Worm (Caenorhabditis elegans) whole organism, L2 larva: ENCODE measurements around the gene ZK813.4.
A peak's percentile ranks its signal among the peaks of the same experiment; 100 is the strongest.

Experiments used
- C34F6.9 ChIP-seq: fragments of 150-350 bp; optimal IDR thresholded peaks from 2 replicates; lab custom pipeline; 2014; ENCODE audit warnings: missing biosample characterization, missing genetic modification characterization
- F13H6.1 ChIP-seq: sonication (generic microtip); optimal IDR thresholded peaks from 2 replicates; lab custom pipeline; 2016; ENCODE audit warnings: missing genetic modification characterization, missing compliant biosample characterization
- R02D3.7 ChIP-seq: fragments of 150-350 bp; optimal IDR thresholded peaks from 2 replicates; lab custom pipeline; 2014; ENCODE audit warnings: missing biosample characterization, missing genetic modification characterization
- Y55F3AM.14 ChIP-seq: fragments of 200-800 bp; sonication (Bioruptor generic); optimal IDR thresholded peaks from 2 replicates; lab custom pipeline; 2018; ENCODE audit warnings: mild to moderate bottlenecking, missing genetic modification characterization, missing compliant biosample characterization
- ZK546.5 ChIP-seq: sonication (generic microtip); optimal IDR thresholded peaks from 2 replicates; lab custom pipeline; 2017; ENCODE audit warnings: missing biosample characterization, missing genetic modification characterization
- alr-1 ChIP-seq: fragments of 150-350 bp; optimal IDR thresholded peaks from 2 replicates; lab custom pipeline; 2014; ENCODE audit warnings: missing biosample characterization, missing genetic modification characterization
- aly-2 ChIP-seq: fragments of 150-350 bp; optimal IDR thresholded peaks from 2 replicates; lab custom pipeline; 2014; ENCODE audit warnings: missing biosample characterization, missing genetic modification characterization
- ama-1 ChIP-seq: fragments of 150-350 bp; optimal IDR thresholded peaks from 2 replicates; lab custom pipeline; 2018; ENCODE audit warnings: inconsistent platforms
- blmp-1 ChIP-seq: sonication (generic microtip); optimal IDR thresholded peaks from 2 replicates; lab custom pipeline; 2017; ENCODE audit warnings: missing genetic modification characterization, mild to moderate bottlenecking, missing compliant biosample characterization, antibody characterized with exemption, moderate library complexity; ENCODE audit not compliant: insufficient read depth
- ceh-16 ChIP-seq: fragments of 150-350 bp; optimal IDR thresholded peaks from 2 replicates; lab custom pipeline; 2014; ENCODE audit warnings: missing biosample characterization, missing genetic modification characterization
- ceh-82 ChIP-seq: fragments of 150-350 bp; optimal IDR thresholded peaks from 2 replicates; lab custom pipeline; 2014; ENCODE audit warnings: missing biosample characterization, missing genetic modification characterization
- crh-2 ChIP-seq: sonication (generic microtip); optimal IDR thresholded peaks from 2 replicates; lab custom pipeline; 2017; ENCODE audit warnings: missing biosample characterization, missing genetic modification characterization
- dmd-4 ChIP-seq: sonication (generic microtip); optimal IDR thresholded peaks from 2 replicates; lab custom pipeline; 2017; ENCODE audit warnings: missing biosample characterization, missing genetic modification characterization
- elt-1 ChIP-seq: fragments of 150-350 bp; optimal IDR thresholded peaks from 2 replicates; lab custom pipeline; 2014; ENCODE audit warnings: missing biosample characterization, missing genetic modification characterization
- fos-1 ChIP-seq: fragments of 150-350 bp; optimal IDR thresholded peaks from 2 replicates; lab custom pipeline; 2014; ENCODE audit warnings: missing biosample characterization, missing genetic modification characterization
- gmeb-1 ChIP-seq: fragments of 150-350 bp; optimal IDR thresholded peaks from 2 replicates; lab custom pipeline; 2014; ENCODE audit warnings: missing biosample characterization, missing genetic modification characterization
- lin-11 ChIP-seq: fragments of 150-350 bp; sonication (generic microtip); optimal IDR thresholded peaks from 2 replicates; lab custom pipeline; 2014; ENCODE audit warnings: missing biosample characterization, missing genetic modification characterization, inconsistent platforms, mixed read lengths
- lin-13 ChIP-seq: fragments of 150-350 bp; optimal IDR thresholded peaks from 2 replicates; lab custom pipeline; 2014; ENCODE audit warnings: missing biosample characterization, missing genetic modification reagents, missing genetic modification characterization
- lin-39 ChIP-seq: fragments of 150-350 bp; optimal IDR thresholded peaks from 2 replicates; lab custom pipeline; 2014; ENCODE audit warnings: missing biosample characterization, missing genetic modification reagents, missing genetic modification characterization
- lsy-2 ChIP-seq, 2 experiments: fragments of 150-350 bp in 1 of 2; sonication (generic microtip) in 1 of 2; optimal IDR thresholded peaks; 2 replicates each; lab custom pipeline; 2014 to 2017; ENCODE audit warnings: missing biosample characterization in 2 of 2, missing genetic modification characterization in 2 of 2
- mbf-1 ChIP-seq: sonication (generic microtip); optimal IDR thresholded peaks from 2 replicates; lab custom pipeline; 2017; ENCODE audit warnings: missing biosample characterization, missing genetic modification characterization
- mdl-1 ChIP-seq, 2 experiments: fragments of 150-350 bp in 1 of 2; sonication (generic microtip) in 1 of 2; optimal IDR thresholded peaks; 2 replicates each; lab custom pipeline; 2017; ENCODE audit warnings: missing biosample characterization in 2 of 2, missing genetic modification characterization in 2 of 2
- nhr-10 ChIP-seq: sonication (generic microtip); optimal IDR thresholded peaks from 2 replicates; lab custom pipeline; 2017; ENCODE audit warnings: missing biosample characterization, missing genetic modification characterization
- nhr-11 ChIP-seq: fragments of 150-350 bp; optimal IDR thresholded peaks from 2 replicates; lab custom pipeline; 2014; ENCODE audit warnings: missing biosample characterization, missing genetic modification characterization
- nhr-12 ChIP-seq: fragments of 150-350 bp; optimal IDR thresholded peaks from 2 replicates; lab custom pipeline; 2014; ENCODE audit warnings: missing biosample characterization, missing genetic modification characterization
- nhr-129 ChIP-seq: fragments of 150-350 bp; optimal IDR thresholded peaks from 2 replicates; lab custom pipeline; 2014; ENCODE audit warnings: missing biosample characterization, missing genetic modification characterization
- nhr-21 ChIP-seq: fragments of 150-350 bp; optimal IDR thresholded peaks from 2 replicates; lab custom pipeline; 2014; ENCODE audit warnings: missing biosample characterization, missing genetic modification characterization
- nhr-23 ChIP-seq: fragments of 150-350 bp; optimal IDR thresholded peaks from 2 replicates; lab custom pipeline; 2014; ENCODE audit warnings: missing biosample characterization, missing genetic modification reagents, missing genetic modification characterization
- nhr-237 ChIP-seq: fragments of 150-350 bp; optimal IDR thresholded peaks from 2 replicates; lab custom pipeline; 2014; ENCODE audit warnings: missing biosample characterization, missing genetic modification characterization
- nhr-25 ChIP-seq: fragments of 150-350 bp; sonication (generic microtip); optimal IDR thresholded peaks from 3 replicates; lab custom pipeline; 2014; ENCODE audit warnings: missing biosample characterization, missing genetic modification characterization
- nhr-6 ChIP-seq: fragments of 150-350 bp; optimal IDR thresholded peaks from 2 replicates; lab custom pipeline; 2014; ENCODE audit warnings: missing biosample characterization, missing genetic modification characterization
- nhr-77 ChIP-seq: fragments of 150-350 bp; optimal IDR thresholded peaks from 2 replicates; lab custom pipeline; 2014; ENCODE audit warnings: missing biosample characterization, missing genetic modification characterization
- peb-1 ChIP-seq: fragments of 150-350 bp; optimal IDR thresholded peaks from 2 replicates; lab custom pipeline; 2014; ENCODE audit warnings: missing biosample characterization, missing genetic modification characterization
- sem-4 ChIP-seq: fragments of 150-350 bp; optimal IDR thresholded peaks from 2 replicates; lab custom pipeline; 2014; ENCODE audit warnings: missing biosample characterization, missing genetic modification reagents, missing genetic modification characterization
- skn-1 ChIP-seq: sonication (generic microtip); optimal IDR thresholded peaks from 2 replicates; lab custom pipeline; 2017; ENCODE audit warnings: missing biosample characterization, missing genetic modification characterization
- sma-3 ChIP-seq: sonication (generic microtip); optimal IDR thresholded peaks from 2 replicates; lab custom pipeline; 2016; ENCODE audit warnings: missing genetic modification reagents, missing genetic modification characterization, missing compliant biosample characterization
- sma-9 ChIP-seq, 2 experiments: fragments of 150-350 bp in 1 of 2; sonication (generic microtip) in 1 of 2; optimal IDR thresholded peaks; 2 replicates each; lab custom pipeline; 2014 to 2016; ENCODE audit warnings: missing genetic modification characterization in 2 of 2, mild to moderate bottlenecking in 1 of 2, missing biosample characterization in 1 of 2, missing compliant biosample characterization in 1 of 2, missing genetic modification reagents in 1 of 2, moderate library complexity in 1 of 2
- snpc-4 ChIP-seq: fragments of 150-350 bp; optimal IDR thresholded peaks from 2 replicates; lab custom pipeline; 2014; ENCODE audit warnings: missing biosample characterization, missing genetic modification characterization
- unc-39 ChIP-seq: fragments of 150-350 bp; optimal IDR thresholded peaks from 2 replicates; lab custom pipeline; 2014; ENCODE audit warnings: missing biosample characterization, missing genetic modification characterization
- unc-55 ChIP-seq: fragments of 150-350 bp; sonication (generic microtip); optimal IDR thresholded peaks from 3 replicates; lab custom pipeline; 2014; ENCODE audit warnings: missing biosample characterization, missing genetic modification reagents, missing genetic modification characterization
- unc-62 ChIP-seq: fragments of 150-350 bp; optimal IDR thresholded peaks from 2 replicates; lab custom pipeline; 2014; ENCODE audit warnings: missing biosample characterization, missing genetic modification reagents, missing genetic modification characterization
- zag-1 ChIP-seq: fragments of 150-350 bp; optimal IDR thresholded peaks from 2 replicates; lab custom pipeline; 2014; ENCODE audit warnings: missing biosample characterization, missing genetic modification characterization
- ztf-1 ChIP-seq: fragments of 200-800 bp; sonication (Bioruptor generic); conservative IDR thresholded peaks from 2 replicates; pipeline ENCODE4 v1.3.6; 2022; ENCODE audit warnings: missing genetic modification characterization, missing compliant biosample characterization
- ztf-4 ChIP-seq: fragments of 150-350 bp; optimal IDR thresholded peaks from 2 replicates; lab custom pipeline; 2014; ENCODE audit warnings: missing biosample characterization, missing genetic modification characterization

Gene ZK813.4

DNA sequence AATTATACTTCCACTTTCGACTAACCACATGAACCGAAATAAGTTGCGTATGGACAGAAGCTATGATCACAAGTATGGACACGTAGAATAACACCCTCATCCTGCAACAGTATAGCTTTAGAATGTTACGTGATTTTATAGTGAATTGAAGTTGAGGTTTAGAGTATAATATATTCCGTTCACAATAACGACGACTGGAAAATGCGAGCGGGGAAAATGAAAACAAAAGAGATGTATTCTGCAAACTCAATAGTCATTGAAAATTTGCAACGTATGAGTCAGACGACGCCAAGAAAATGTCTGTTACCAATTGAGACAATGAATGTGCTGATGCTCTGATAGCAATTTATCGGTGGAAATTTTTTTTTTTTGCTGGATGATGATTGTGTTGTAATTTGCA, 44.6 kb downstream of the ZK813.4 start, which contains the start of gene acp-1:
Gene acp-1, minus strand, starts transcription at position 101 of the 400 bp plus-strand sequence.
- TF ChIP-seq crh-2 = no peak
- no peak for TF ChIP-seq nhr-10 (tag; lab: Kevin White, UChicago)
- TF ChIP-seq lsy-2 (tag; optimal IDR thresholded peaks at IDR 0.05; lab: Kevin White, UChicago) = no peak
- TF ChIP-seq lin-11 (tag; lab: Kevin White, UChicago) = no peak
- TF ChIP-seq nhr-77 = no peak
- no peak for TF ChIP-seq ceh-16 (tag; lab: Kevin White, UChicago)
- TF ChIP-seq sma-9 (GFP tag; optimal IDR thresholded peaks at IDR 0.05; lab: Kevin White, UChicago) = no peak
- no peak for TF ChIP-seq sma-9 (tag; optimal IDR thresholded peaks at IDR 0.05; lab: Kevin White, UChicago)
- no peak for TF ChIP-seq nhr-11 (tag; lab: Kevin White, UChicago)
- no peak for TF ChIP-seq mdl-1 (tag; optimal IDR thresholded peaks at IDR 0.05; lab: Kevin White, UChicago)
- TF ChIP-seq, all 48 proteins: peak for 0

DNA sequence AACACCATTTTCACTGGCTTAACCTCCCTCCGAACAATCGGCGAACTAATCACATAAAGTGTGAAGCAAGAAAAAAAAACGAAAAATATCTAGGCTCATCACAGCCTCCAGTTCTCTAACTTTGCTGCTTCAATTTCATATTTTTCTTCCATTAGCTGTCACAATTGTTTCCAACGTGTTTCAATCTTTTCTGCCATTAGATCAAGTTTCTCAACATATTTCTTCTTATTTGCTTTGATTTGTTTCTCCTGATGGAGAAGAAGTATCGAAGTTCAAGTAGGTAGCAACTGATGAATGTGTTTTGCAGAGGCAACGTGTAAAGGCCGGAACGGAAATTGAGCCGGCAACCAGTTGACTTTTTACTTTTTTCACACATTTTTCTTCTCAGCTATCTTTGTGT, 49.8 kb downstream of the ZK813.4 start, which contains the start of gene ZK563.7:
Gene ZK563.7, plus strand, starts transcription at position 301 of the 400 bp plus-strand sequence.
- TF ChIP-seq mbf-1 (tag; lab: Kevin White, UChicago) = no peak

DNA sequence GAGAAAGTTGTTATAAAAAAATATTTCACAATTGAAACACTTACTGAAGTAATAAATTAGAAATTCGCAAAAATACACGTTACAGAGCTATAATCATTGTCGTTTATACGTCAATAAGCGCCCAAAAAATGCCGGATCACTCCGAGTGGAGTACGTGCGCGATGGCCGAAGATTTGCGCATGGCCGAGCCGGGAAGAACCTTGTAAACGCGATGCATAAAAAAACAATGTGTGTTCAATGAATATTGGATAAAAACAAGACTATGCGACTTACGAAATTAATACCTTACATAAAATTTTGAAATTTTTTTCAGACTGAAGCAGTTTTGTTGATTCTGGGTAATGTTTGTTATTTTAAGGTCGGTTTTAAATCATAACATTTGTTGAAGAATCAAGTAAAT, 50.8 kb downstream of the ZK813.4 start, which contains the start of gene sorf-1:
Gene sorf-1, minus strand, starts transcription at position 135 of the 400 bp plus-strand sequence.
- TF ChIP-seq gmeb-1 (tag; lab: Kevin White, UChicago) = no peak
- no peak for TF ChIP-seq nhr-237 (tag; lab: Kevin White, UChicago)
- TF ChIP-seq sem-4 (tag; lab: Kevin White, UChicago) = no peak
- no peak for TF ChIP-seq peb-1 (tag; lab: Kevin White, UChicago)
- peak; percentile 19 for TF ChIP-seq nhr-129 (tag; lab: Kevin White, UChicago)
- TF ChIP-seq sma-9 (GFP tag; optimal IDR thresholded peaks at IDR 0.05; lab: Kevin White, UChicago) = peak; percentile 36
- no peak for TF ChIP-seq sma-9 (tag; optimal IDR thresholded peaks at IDR 0.05; lab: Kevin White, UChicago)
- TF ChIP-seq nhr-12 (tag; lab: Kevin White, UChicago) = no peak
- no peak for TF ChIP-seq lin-39
- no peak for TF ChIP-seq elt-1 (tag; lab: Kevin White, UChicago)
- TF ChIP-seq unc-39 (tag; lab: Kevin White, UChicago) = no peak
- no peak for TF ChIP-seq ZK546.5 (tag; lab: Kevin White, UChicago)
- TF ChIP-seq ceh-16 (tag; lab: Kevin White, UChicago) = no peak
- TF ChIP-seq nhr-11 (tag; lab: Kevin White, UChicago) = no peak
- TF ChIP-seq F13H6.1 (tag; lab: Kevin White, UChicago) = no peak
- no peak for TF ChIP-seq ztf-1 (GFP tag; lab: Robert Waterston, UW)
- no peak for TF ChIP-seq skn-1
- TF ChIP-seq lsy-2 (tag; optimal IDR thresholded peaks at IDR 0.05; lab: Kevin White, UChicago) = peak in 1 of 2 experiments; percentile 42
- no peak for TF ChIP-seq lin-11 (tag; lab: Kevin White, UChicago)
- TF ChIP-seq ama-1 = no peak
- no peak for TF ChIP-seq fos-1
- TF ChIP-seq zag-1 = no peak
- no peak for TF ChIP-seq snpc-4
- TF ChIP-seq lin-13 (GFP tag; lab: Kevin White, UChicago) = peak; percentile 2
- no peak for TF ChIP-seq dmd-4 (tag; lab: Kevin White, UChicago)
- peak; percentile 57 for TF ChIP-seq sma-3
- TF ChIP-seq unc-55 (GFP tag; lab: Kevin White, UChicago) = peak; percentile 56
- TF ChIP-seq ceh-82 (tag; lab: Kevin White, UChicago) = no peak
- TF ChIP-seq mdl-1 (tag; optimal IDR thresholded peaks at IDR 0.05; lab: Kevin White, UChicago) = no peak
- TF ChIP-seq ztf-4 (tag; lab: Kevin White, UChicago) = no peak
- no peak for TF ChIP-seq unc-62
- no peak for TF ChIP-seq nhr-21 (tag; lab: Kevin White, UChicago)
- no peak for TF ChIP-seq crh-2
- TF ChIP-seq R02D3.7 (tag; lab: Kevin White, UChicago) = no peak
- TF ChIP-seq nhr-77 = no peak
- no peak for TF ChIP-seq aly-2
- TF ChIP-seq C34F6.9 (tag; lab: Kevin White, UChicago) = peak; percentile 46
- TF ChIP-seq nhr-23 = no peak
- TF ChIP-seq nhr-6 = no peak
- no peak for TF ChIP-seq blmp-1 (tag; lab: Kevin White, UChicago)
- TF ChIP-seq alr-1 = no peak
- no peak for TF ChIP-seq nhr-25 (tag; lab: Kevin White, UChicago)
- no peak for TF ChIP-seq Y55F3AM.14 (GFP tag; lab: Kevin White, UChicago)
- TF ChIP-seq, all 48 proteins: peak for 7
